Worm (Caenorhabditis elegans): Measurements from ENCODE around the gene ptr-24.

Gene ptr-24

DNA sequence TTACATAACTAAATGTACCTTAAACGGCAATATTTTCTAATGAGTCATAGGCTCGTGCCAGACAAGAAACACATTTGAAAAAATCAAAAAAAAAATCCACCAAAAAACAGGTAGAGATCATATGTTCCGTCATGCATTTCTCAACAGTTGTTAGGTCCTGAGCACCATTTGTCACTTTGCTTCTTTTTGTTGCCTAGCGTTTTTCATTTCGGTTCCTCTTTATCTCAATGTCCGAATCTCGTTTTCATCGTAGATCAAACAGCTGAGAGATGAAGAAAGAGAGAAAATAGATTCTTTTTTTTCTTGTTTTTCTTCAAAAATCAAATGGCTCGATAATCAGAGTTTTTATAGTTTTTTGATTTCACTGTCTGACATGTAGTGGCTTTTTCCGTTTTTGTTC lies 3.1 kb downstream of the ptr-24 start:
- TF ChIP-seq nfya-1 (tag; optimal IDR thresholded peaks at IDR 0.05; ENCODE audit: insufficient read depth) (peak; percentile 15), nhr-25 (tag; optimal IDR thresholded peaks at IDR 0.05) (no peak), unc-62 (GFP tag; optimal IDR thresholded peaks at IDR 0.05) (no peak), snpc-4 (tag; optimal IDR thresholded peaks at IDR 0.05) (no peak), egl-5 (tag; optimal IDR thresholded peaks at IDR 0.05) (no peak), ztf-4 (tag; optimal IDR thresholded peaks at IDR 0.05) (no peak), ceh-28 (tag; optimal IDR thresholded peaks at IDR 0.05) (no peak)

DNA sequence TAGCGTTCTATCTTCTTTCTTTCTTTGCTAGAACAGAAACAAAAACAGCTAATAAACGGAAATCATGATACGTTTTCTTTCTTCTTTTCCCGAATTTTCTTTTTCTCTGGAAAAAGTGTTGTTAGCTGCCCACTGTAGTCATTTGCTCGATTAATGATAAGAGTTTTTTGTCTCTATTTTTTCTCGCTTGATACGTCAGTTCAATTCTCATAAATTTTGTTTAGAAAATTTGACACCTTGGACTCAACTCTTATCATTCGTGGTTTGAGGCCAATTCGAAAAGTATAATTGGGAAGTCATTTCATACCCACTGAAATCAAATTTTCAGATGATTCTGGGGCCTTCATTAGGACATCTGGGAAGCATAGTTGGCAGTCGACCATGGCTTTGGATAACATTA lies 4.0 kb downstream of the ptr-24 start:
- TF ChIP-seq daf-12 (tag; optimal IDR thresholded peaks at IDR 0.05) (no peak), ceh-16 (tag; optimal IDR thresholded peaks at IDR 0.05) (no peak), pqm-1 (tag; optimal IDR thresholded peaks at IDR 0.05) (peak; percentile 37), elt-2 (tag; optimal IDR thresholded peaks at IDR 0.05) (peak; percentile 64)

DNA sequence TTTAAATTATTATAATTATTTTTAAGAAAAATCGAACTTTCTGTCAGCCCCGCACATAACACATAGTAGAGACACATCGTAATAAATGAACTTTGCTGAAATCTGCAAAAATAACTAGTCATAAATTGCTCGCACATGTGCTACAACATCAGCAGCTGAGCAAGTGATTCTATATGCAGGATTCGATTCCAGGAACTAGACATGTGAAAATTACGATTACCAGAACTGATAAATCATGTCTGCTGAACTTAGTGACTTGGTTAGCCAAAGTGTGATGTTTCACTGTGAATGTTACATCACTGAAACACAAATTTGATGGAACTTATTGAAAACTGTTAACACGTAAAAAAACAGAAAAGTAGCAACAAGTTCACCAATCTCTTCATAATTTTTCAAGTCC lies 9.4 kb downstream of the ptr-24 start:
- no peak for TF ChIP-seq hmg-11 (tag; optimal IDR thresholded peaks at IDR 0.05)
- TF ChIP-seq nhr-12 (tag; optimal IDR thresholded peaks at IDR 0.05), result no peak
- TF ChIP-seq nfya-1 (tag; optimal IDR thresholded peaks at IDR 0.05; ENCODE audit: insufficient read depth), result no peak
- no peak for TF ChIP-seq egl-5 (tag; optimal IDR thresholded peaks at IDR 0.05)
- no peak for TF ChIP-seq tbx-2 (tag; optimal IDR thresholded peaks at IDR 0.05)
- TF ChIP-seq ceh-28 (tag; optimal IDR thresholded peaks at IDR 0.05), result no peak
- no peak for TF ChIP-seq nhr-237 (tag; optimal IDR thresholded peaks at IDR 0.05)
- TF ChIP-seq lsy-12 (tag; optimal IDR thresholded peaks at IDR 0.05), result no peak
- TF ChIP-seq ztf-11 (tag; optimal IDR thresholded peaks at IDR 0.05), result no peak
- TF ChIP-seq ceh-16 (tag; optimal IDR thresholded peaks at IDR 0.05), result no peak
- no peak for TF ChIP-seq lin-39 (tag; optimal IDR thresholded peaks at IDR 0.05)
- TF ChIP-seq aly-2 (tag; optimal IDR thresholded peaks at IDR 0.05), result no peak

DNA sequence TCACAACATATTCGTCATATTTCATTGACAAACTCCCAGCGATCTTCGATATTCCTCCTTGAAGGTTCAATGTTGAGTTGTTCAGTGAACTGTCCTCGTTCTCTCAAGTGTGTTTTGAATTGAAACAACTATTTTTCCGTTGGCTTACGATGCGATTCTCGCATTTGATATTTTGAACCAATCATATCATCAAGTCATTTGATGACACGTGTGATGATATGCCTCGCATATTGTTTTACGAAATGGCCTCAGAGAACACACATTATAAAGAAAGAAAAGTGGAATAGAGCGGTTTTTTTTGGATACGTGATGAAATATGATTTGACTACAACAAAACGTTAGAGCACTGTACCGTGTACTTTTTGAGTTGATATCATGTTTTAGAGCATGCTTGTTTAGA lies 10.6 kb downstream of the ptr-24 start:
- TF ChIP-seq skn-1 (tag; optimal IDR thresholded peaks at IDR 0.05) (peak; percentile 49), ceh-82 (tag; optimal IDR thresholded peaks at IDR 0.05) (no peak), elt-3 (tag; optimal IDR thresholded peaks at IDR 0.05) (peak in 1 of 3 experiments; percentile 9), mml-1 (tag; optimal IDR thresholded peaks at IDR 0.05) (no peak), ztf-4 (tag; optimal IDR thresholded peaks at IDR 0.05) (peak; percentile 45), fos-1 (tag; optimal IDR thresholded peaks at IDR 0.05) (no peak), pqm-1 (tag; optimal IDR thresholded peaks at IDR 0.05) (peak; percentile 63), elt-2 (tag; optimal IDR thresholded peaks at IDR 0.05) (peak; percentile 64), fkh-10 (GFP tag; optimal IDR thresholded peaks at IDR 0.05) (no peak), nhr-76 (tag; optimal IDR thresholded peaks at IDR 0.05) (no peak), nhr-23 (tag; optimal IDR thresholded peaks at IDR 0.05) (peak; percentile 85), lsy-12 (tag; optimal IDR thresholded peaks at IDR 0.05) (peak; percentile 23), nhr-43 (tag; optimal IDR thresholded peaks at IDR 0.05; ENCODE audit: poor library complexity, severe bottlenecking) (peak; percentile 96), nhr-25 (tag; optimal IDR thresholded peaks at IDR 0.05) (peak; percentile 30), ceh-28 (tag; optimal IDR thresholded peaks at IDR 0.05) (no peak), nfya-1 (tag; optimal IDR thresholded peaks at IDR 0.05; ENCODE audit: insufficient read depth) (peak; percentile 58), nhr-67 (tag; optimal IDR thresholded peaks at IDR 0.05) (no peak), jun-1 (tag; optimal IDR thresholded peaks at IDR 0.05) (peak; percentile 19), pha-4 (tag; optimal IDR thresholded peaks at IDR 0.05) (peak; percentile 17), nhr-28 (tag; optimal IDR thresholded peaks at IDR 0.05) (no peak)

DNA sequence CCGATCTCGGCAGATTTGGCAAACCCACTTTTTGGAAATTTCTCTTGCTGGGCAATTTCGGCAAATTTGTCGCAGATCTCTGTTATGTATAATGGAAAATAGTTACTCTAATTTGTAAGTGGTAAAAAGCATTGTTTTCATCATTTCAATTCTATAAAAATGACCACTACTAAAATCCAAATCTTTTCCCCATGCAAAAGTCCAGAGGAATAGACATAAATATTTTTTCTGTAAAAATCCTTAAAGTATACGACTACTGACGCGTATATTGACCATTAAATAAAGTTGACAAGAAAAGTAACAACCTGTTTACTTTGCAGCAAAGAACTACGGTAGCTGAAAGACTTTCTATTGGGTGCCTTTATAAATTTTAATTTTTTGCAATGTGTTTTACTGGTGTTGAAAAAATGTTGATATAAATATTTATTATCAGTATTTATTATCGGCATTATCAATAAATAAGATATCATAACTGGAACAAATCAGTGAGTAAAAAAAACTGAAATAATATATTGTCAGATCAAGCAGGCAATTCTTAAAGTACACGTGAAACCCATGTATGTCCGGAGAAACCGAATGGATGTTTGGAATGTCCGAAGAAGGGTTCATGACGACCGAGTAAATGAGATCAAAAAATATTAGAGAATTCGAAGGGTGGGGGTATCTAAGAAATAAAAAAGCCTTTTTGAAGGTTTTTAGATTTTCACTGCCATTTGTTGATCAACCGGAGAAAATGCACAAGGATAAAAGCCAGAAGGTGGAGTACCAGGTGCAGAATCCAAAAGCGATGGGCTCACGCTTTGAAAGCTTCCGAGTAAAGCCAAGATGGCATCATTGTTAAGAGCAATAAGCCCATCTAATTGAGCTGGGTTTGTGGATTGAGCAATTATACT lies 11.6 kb downstream of the ptr-24 start:
- TF ChIP-seq eor-1 (tag; optimal IDR thresholded peaks at IDR 0.05) (peak in 1 of 2 experiments; percentile 36), nhr-23 (tag; optimal IDR thresholded peaks at IDR 0.05) (peak; percentile 31), nfya-1 (tag; optimal IDR thresholded peaks at IDR 0.05; ENCODE audit: insufficient read depth) (peak; percentile 10), nhr-11 (tag; optimal IDR thresholded peaks at IDR 0.05) (no peak), ceh-82 (tag; optimal IDR thresholded peaks at IDR 0.05) (peak; percentile 27), nhr-25 (tag; optimal IDR thresholded peaks at IDR 0.05) (no peak), R02D3.7 (tag; optimal IDR thresholded peaks at IDR 0.05) (peak; percentile 24), nhr-28 (tag; optimal IDR thresholded peaks at IDR 0.05) (peak; percentile 54), nhr-76 (tag; optimal IDR thresholded peaks at IDR 0.05) (no peak), snpc-4 (tag; optimal IDR thresholded peaks at IDR 0.05) (no peak), fos-1 (tag; optimal IDR thresholded peaks at IDR 0.05) (no peak), egl-5 (tag; optimal IDR thresholded peaks at IDR 0.05) (no peak), egl-27 (tag; optimal IDR thresholded peaks at IDR 0.05) (no peak), skn-1 (tag; optimal IDR thresholded peaks at IDR 0.05) (no peak), ceh-28 (tag; optimal IDR thresholded peaks at IDR 0.05) (no peak), ama-1 (optimal IDR thresholded peaks at IDR 0.05) (peak; percentile 98), nhr-67 (tag; optimal IDR thresholded peaks at IDR 0.05) (peak; percentile 46), ceh-9 (tag; optimal IDR thresholded peaks at IDR 0.05) (no peak), lsy-12 (tag; optimal IDR thresholded peaks at IDR 0.05) (peak; percentile 63), nhr-77 (tag; optimal IDR thresholded peaks at IDR 0.05) (no peak), ceh-16 (tag; optimal IDR thresholded peaks at IDR 0.05) (no peak), nhr-43 (tag; optimal IDR thresholded peaks at IDR 0.05; ENCODE audit: poor library complexity, severe bottlenecking) (peak; percentile 92), mml-1 (tag; optimal IDR thresholded peaks at IDR 0.05) (no peak), ZK546.5 (tag; optimal IDR thresholded peaks at IDR 0.05) (no peak), pqm-1 (tag; optimal IDR thresholded peaks at IDR 0.05) (peak; percentile 79), zag-1 (tag; optimal IDR thresholded peaks at IDR 0.05) (no peak)
